Worm (Caenorhabditis elegans) whole organism, L1 larva: Measurements from ENCODE around the gene M110.3.

Experiments
- ama-1 ChIP-seq: fragments of 150-350 bp; optimal IDR thresholded peaks from 2 replicates; lab custom pipeline; 2014
- ceh-63 ChIP-seq: fragments of 200-800 bp; sonication (Bioruptor generic); optimal IDR thresholded peaks from 2 replicates; lab custom pipeline; 2018; ENCODE audit warnings: mild to moderate bottlenecking, missing genetic modification characterization, missing compliant biosample characterization
- fos-1 ChIP-seq: fragments of 150-350 bp; optimal IDR thresholded peaks from 2 replicates; lab custom pipeline; 2014; ENCODE audit warnings: missing biosample characterization, missing genetic modification characterization
- lin-15B ChIP-seq: fragments of 150-350 bp; sonication (generic microtip); optimal IDR thresholded peaks from 3 replicates; lab custom pipeline; 2014; ENCODE audit warnings: missing biosample characterization, missing genetic modification characterization
- nhr-76 ChIP-seq: sonication (generic microtip); optimal IDR thresholded peaks from 2 replicates; lab custom pipeline; 2017; ENCODE audit warnings: missing biosample characterization, missing genetic modification characterization
- ztf-11 ChIP-seq, 2 experiments: sonication (generic microtip); optimal IDR thresholded peaks; 2 replicates each; lab custom pipeline; 2016 to 2017; ENCODE audit warnings: missing genetic modification characterization in 2 of 2, missing biosample characterization in 1 of 2, missing compliant biosample characterization in 1 of 2

DNA sequence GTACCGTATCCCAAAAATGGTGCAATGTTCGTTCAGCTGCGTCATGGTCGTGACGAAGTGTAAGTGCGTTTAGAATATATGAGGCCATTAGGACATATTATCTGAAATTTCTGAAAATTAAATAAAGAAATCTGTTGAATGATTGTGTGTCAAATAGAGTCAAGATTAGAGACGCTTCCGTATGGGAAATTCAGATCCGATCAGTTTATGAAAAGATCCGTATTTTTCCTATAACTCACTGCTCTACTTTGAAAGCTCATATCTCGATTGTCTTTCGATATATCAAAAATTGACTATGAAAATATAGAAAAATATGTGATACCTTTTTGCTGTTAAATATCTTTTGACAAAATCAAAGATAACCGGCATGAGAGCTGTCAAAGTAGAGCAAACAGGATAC lies 36.1 kb downstream of the M110.3 start, which contains the start of gene T05C12.4:
- TF ChIP-seq lin-15B (tag; lab: Kevin White, UChicago) (no peak), ztf-11 (tag; optimal IDR thresholded peaks at IDR 0.05; lab: Kevin White, UChicago) (no peak), ceh-63 (GFP tag; lab: Kevin White, UChicago) (no peak), fos-1 (tag; lab: Kevin White, UChicago) (no peak), nhr-76 (tag; lab: Kevin White, UChicago) (no peak), ama-1 (no peak)
